Worm (Caenorhabditis elegans) whole organism, L4 larva: ENCODE measurements around the gene calu-1.

Source experiments
- F37D6.2 ChIP-seq: sonication (generic microtip); optimal IDR thresholded peaks from 2 replicates; lab custom pipeline; 2016; ENCODE audit warnings: mild to moderate bottlenecking, missing genetic modification characterization, missing compliant biosample characterization
- F49E8.2 ChIP-seq: sonication (generic microtip); optimal IDR thresholded peaks from 2 replicates; lab custom pipeline; 2016; ENCODE audit warnings: missing compliant biosample characterization, mild to moderate bottlenecking, missing genetic modification characterization, borderline replicate concordance
- Y105C5A.15 ChIP-seq: fragments of 200-800 bp; sonication (Bioruptor generic); IDR thresholded peaks from 2 replicates; pipeline ENCODE4 v1.3.6; 2022; ENCODE audit warnings: missing genetic modification characterization, missing compliant biosample characterization
- Y5F2A.4 ChIP-seq: fragments of 200-800 bp; sonication (Bioruptor generic); optimal IDR thresholded peaks from 2 replicates; lab custom pipeline; 2018; ENCODE audit warnings: mild to moderate bottlenecking, missing genetic modification characterization, missing compliant biosample characterization
- Y75B8A.6 ChIP-seq: fragments of 200-800 bp; sonication (Bioruptor generic); IDR thresholded peaks from 2 replicates; pipeline ENCODE4 v1.3.6; 2022; ENCODE audit warnings: missing genetic modification reagents, missing genetic modification characterization, missing compliant biosample characterization
- aha-1 ChIP-seq: fragments of 150-350 bp; peaks from one replicate; lab custom pipeline; 2014; ENCODE audit warnings: missing biosample characterization, missing genetic modification characterization
- arid-1 ChIP-seq: fragments of 200-800 bp; sonication (Bioruptor generic); conservative IDR thresholded peaks from 2 replicates; pipeline ENCODE4 v1.3.6; 2022; ENCODE audit warnings: missing genetic modification reagents, missing genetic modification characterization, missing compliant biosample characterization
- ceh-20 ChIP-seq: fragments of 200-800 bp; sonication (Bioruptor generic); IDR thresholded peaks from 2 replicates; pipeline ENCODE4 v1.3.6; 2022; ENCODE audit warnings: missing genetic modification reagents, missing genetic modification characterization, missing compliant biosample characterization
- ctbp-1 ChIP-seq: fragments of 200-800 bp; sonication (Bioruptor generic); IDR thresholded peaks from 2 replicates; pipeline ENCODE4 v1.3.6; 2022; ENCODE audit warnings: missing genetic modification reagents, missing genetic modification characterization, missing compliant biosample characterization
- daf-16 ChIP-seq, 3 experiments: sonication (generic microtip); optimal IDR thresholded peaks; 2 replicates each; lab custom pipeline; 2016 to 2017; ENCODE audit warnings: missing genetic modification characterization in 3 of 3, missing genetic modification reagents in 3 of 3, mild to moderate bottlenecking in 2 of 3, missing compliant biosample characterization in 2 of 3, missing biosample characterization in 1 of 3, moderate library complexity in 1 of 3
- daf-19 ChIP-seq: fragments of 200-800 bp; sonication (Bioruptor generic); conservative IDR thresholded peaks from 2 replicates; pipeline ENCODE4 v1.3.6; 2022; ENCODE audit warnings: missing genetic modification characterization, missing compliant biosample characterization
- dmd-6 ChIP-seq: fragments of 200-800 bp; sonication (Bioruptor generic); IDR thresholded peaks from 2 replicates; pipeline ENCODE4 v1.3.6; 2022; ENCODE audit warnings: missing genetic modification reagents, missing genetic modification characterization, missing compliant biosample characterization
- dpl-1 ChIP-seq: fragments of 150-350 bp; optimal IDR thresholded peaks from 2 replicates; lab custom pipeline; 2014; ENCODE audit warnings: missing biosample characterization, missing genetic modification reagents, missing genetic modification characterization
- duxl-1 ChIP-seq: sonication (generic microtip); optimal IDR thresholded peaks from 2 replicates; lab custom pipeline; 2016; ENCODE audit warnings: mild to moderate bottlenecking, missing genetic modification characterization, moderate library complexity, missing compliant biosample characterization; ENCODE audit not compliant: poor library complexity
- dve-1 ChIP-seq: sonication (generic microtip); optimal IDR thresholded peaks from 2 replicates; lab custom pipeline; 2017; ENCODE audit warnings: antibody characterized with exemption, mild to moderate bottlenecking, missing genetic modification characterization, missing compliant biosample characterization; ENCODE audit not compliant: insufficient read depth
- egl-43 ChIP-seq: fragments of 200-800 bp; sonication (Bioruptor generic); IDR thresholded peaks from 2 replicates; pipeline ENCODE4 v1.3.6; 2022; ENCODE audit warnings: missing genetic modification reagents, missing genetic modification characterization, missing compliant biosample characterization
- fos-1 ChIP-seq: fragments of 150-350 bp; optimal IDR thresholded peaks from 2 replicates; lab custom pipeline; 2014; ENCODE audit warnings: missing biosample characterization, missing genetic modification characterization
- lin-1 ChIP-seq: fragments of 200-800 bp; sonication (Bioruptor generic); IDR thresholded peaks from 2 replicates; pipeline ENCODE4 v1.3.6; 2022; ENCODE audit warnings: missing genetic modification reagents, missing genetic modification characterization, missing compliant biosample characterization
- lin-13 ChIP-seq: fragments of 150-350 bp; optimal IDR thresholded peaks from 2 replicates; lab custom pipeline; 2014; ENCODE audit warnings: missing biosample characterization, missing genetic modification reagents, missing genetic modification characterization
- lin-29 ChIP-seq: fragments of 200-800 bp; sonication (Bioruptor generic); IDR thresholded peaks from 2 replicates; pipeline ENCODE4 v1.3.6; 2022; ENCODE audit warnings: missing genetic modification reagents, missing genetic modification characterization, missing compliant biosample characterization
- lin-39 ChIP-seq: fragments of 150-350 bp; optimal IDR thresholded peaks from 2 replicates; lab custom pipeline; 2014; ENCODE audit warnings: missing biosample characterization, missing genetic modification reagents, missing genetic modification characterization
- lsy-2 ChIP-seq, 2 experiments: fragments of 150-350 bp in 1 of 2; sonication (generic microtip) in 1 of 2; optimal IDR thresholded peaks; 2 replicates each; lab custom pipeline; 2014 to 2017; ENCODE audit warnings: missing biosample characterization in 2 of 2, missing genetic modification characterization in 2 of 2
- madf-9 ChIP-seq: fragments of 200-800 bp; sonication (Bioruptor generic); conservative IDR thresholded peaks from 2 replicates; pipeline ENCODE4 v1.3.6; 2022; ENCODE audit warnings: missing genetic modification reagents, missing genetic modification characterization, missing compliant biosample characterization
- mdl-1 ChIP-seq, 2 experiments: fragments of 150-350 bp in 1 of 2; sonication (generic microtip) in 1 of 2; optimal IDR thresholded peaks; 2 replicates each; lab custom pipeline; 2014 to 2017; ENCODE audit warnings: missing biosample characterization in 2 of 2, missing genetic modification characterization in 2 of 2
- mep-1 ChIP-seq: fragments of 150-350 bp; sonication (generic microtip); optimal IDR thresholded peaks from 3 replicates; lab custom pipeline; 2014; ENCODE audit warnings: missing biosample characterization, missing genetic modification characterization
- mes-2 ChIP-seq: sonication (generic microtip); optimal IDR thresholded peaks from 2 replicates; lab custom pipeline; 2016; ENCODE audit warnings: missing genotype, mild to moderate bottlenecking, missing genetic modification characterization, missing compliant biosample characterization; ENCODE audit not compliant: poor library complexity, severe bottlenecking
- mxl-3 ChIP-seq: fragments of 200-800 bp; sonication (Bioruptor generic); optimal IDR thresholded peaks from 2 replicates; lab custom pipeline; 2018; ENCODE audit warnings: mild to moderate bottlenecking, missing genetic modification characterization, missing compliant biosample characterization
- nhr-102 ChIP-seq: sonication (generic microtip); optimal IDR thresholded peaks from 2 replicates; lab custom pipeline; 2016; ENCODE audit warnings: mild to moderate bottlenecking, missing genetic modification characterization, moderate library complexity, missing compliant biosample characterization
- nhr-111 ChIP-seq: fragments of 200-800 bp; sonication (Bioruptor generic); optimal IDR thresholded peaks from 2 replicates; lab custom pipeline; 2018; ENCODE audit warnings: mild to moderate bottlenecking, missing genetic modification characterization, missing compliant biosample characterization
- nhr-25 ChIP-seq: sonication (generic microtip); optimal IDR thresholded peaks from 2 replicates; lab custom pipeline; 2017; ENCODE audit warnings: missing genetic modification characterization, mild to moderate bottlenecking, missing compliant biosample characterization, antibody characterized with exemption, moderate library complexity, borderline replicate concordance; ENCODE audit not compliant: insufficient read depth
- nhr-42 ChIP-seq: fragments of 200-800 bp; sonication (Bioruptor generic); IDR thresholded peaks from 2 replicates; pipeline ENCODE4 v1.3.6; 2022; ENCODE audit warnings: missing genetic modification characterization, missing compliant biosample characterization
- nhr-6 ChIP-seq: fragments of 150-350 bp; optimal IDR thresholded peaks from 2 replicates; lab custom pipeline; 2014; ENCODE audit warnings: missing biosample characterization, missing genetic modification characterization
- nhr-77 ChIP-seq: fragments of 150-350 bp; optimal IDR thresholded peaks from 2 replicates; lab custom pipeline; 2014; ENCODE audit warnings: missing biosample characterization, missing genetic modification characterization
- pha-4 ChIP-seq, 2 experiments: fragments of 150-350 bp in 1 of 2; fragments of 200-800 bp in 1 of 2; sonication (Bioruptor generic) in 1 of 2; IDR thresholded peaks in 1 of 2; optimal IDR thresholded peaks in 1 of 2; 2 replicates each; pipeline versions ENCODE4 v1.3.6 to Lab custom; 2014 to 2022; ENCODE audit warnings: missing genetic modification characterization in 2 of 2, missing genetic modification reagents in 2 of 2, missing biosample characterization in 1 of 2, missing compliant biosample characterization in 1 of 2
- php-3 ChIP-seq: fragments of 200-800 bp; sonication (Bioruptor generic); IDR thresholded peaks from 2 replicates; pipeline ENCODE4 v1.3.6; 2022; ENCODE audit warnings: missing genetic modification reagents, missing genetic modification characterization, missing compliant biosample characterization
- rbr-2 ChIP-seq: sonication (generic microtip); optimal IDR thresholded peaks from 2 replicates; lab custom pipeline; 2016; ENCODE audit warnings: missing genotype, missing genetic modification characterization, missing compliant biosample characterization
- set-16 ChIP-seq: fragments of 200-800 bp; sonication (Bioruptor generic); IDR thresholded peaks from 2 replicates; pipeline ENCODE4 v1.3.6; 2022; ENCODE audit warnings: missing genetic modification reagents, missing genetic modification characterization, missing compliant biosample characterization
- skn-1 ChIP-seq: fragments of 150-350 bp; optimal IDR thresholded peaks from 2 replicates; lab custom pipeline; 2014; ENCODE audit warnings: missing biosample characterization, missing genetic modification characterization
- snpc-4 ChIP-seq: fragments of 150-350 bp; optimal IDR thresholded peaks from 2 replicates; lab custom pipeline; 2014; ENCODE audit warnings: missing biosample characterization, missing genetic modification characterization
- spr-3 ChIP-seq: fragments of 200-800 bp; sonication (Bioruptor generic); optimal IDR thresholded peaks from 2 replicates; lab custom pipeline; 2018; ENCODE audit warnings: mild to moderate bottlenecking, missing genetic modification characterization, missing compliant biosample characterization
- tra-1 ChIP-seq: fragments of 200-800 bp; sonication (Bioruptor generic); IDR thresholded peaks from 2 replicates; pipeline ENCODE4 v1.3.6; 2022; ENCODE audit warnings: missing genetic modification reagents, missing genetic modification characterization, missing compliant biosample characterization
- unc-62 ChIP-seq, 3 experiments: fragments of 150-350 bp in 1 of 3; sonication (generic microtip); optimal IDR thresholded peaks in 2 of 3; peaks in 1 of 3; 1 replicate in 1 of 3; 2 replicates in 2 of 3; lab custom pipeline; 2014 to 2017; ENCODE audit warnings: missing biosample characterization in 3 of 3, missing genetic modification characterization in 3 of 3, missing genetic modification reagents in 3 of 3, missing genotype in 1 of 3
- zfp-2 ChIP-seq: sonication (generic microtip); optimal IDR thresholded peaks from 2 replicates; lab custom pipeline; 2016; ENCODE audit warnings: mild to moderate bottlenecking, missing genetic modification characterization, missing compliant biosample characterization
- zfp-3 ChIP-seq: fragments of 200-800 bp; sonication (Bioruptor generic); conservative IDR thresholded peaks from 2 replicates; pipeline ENCODE4 v1.3.6; 2022; ENCODE audit warnings: missing genetic modification reagents, missing genetic modification characterization, missing compliant biosample characterization
- zip-11 ChIP-seq: fragments of 200-800 bp; sonication (Bioruptor generic); IDR thresholded peaks from 2 replicates; pipeline ENCODE4 v1.3.6; 2022; ENCODE audit warnings: missing genetic modification characterization, missing compliant biosample characterization

calu-1 gene

DNA sequence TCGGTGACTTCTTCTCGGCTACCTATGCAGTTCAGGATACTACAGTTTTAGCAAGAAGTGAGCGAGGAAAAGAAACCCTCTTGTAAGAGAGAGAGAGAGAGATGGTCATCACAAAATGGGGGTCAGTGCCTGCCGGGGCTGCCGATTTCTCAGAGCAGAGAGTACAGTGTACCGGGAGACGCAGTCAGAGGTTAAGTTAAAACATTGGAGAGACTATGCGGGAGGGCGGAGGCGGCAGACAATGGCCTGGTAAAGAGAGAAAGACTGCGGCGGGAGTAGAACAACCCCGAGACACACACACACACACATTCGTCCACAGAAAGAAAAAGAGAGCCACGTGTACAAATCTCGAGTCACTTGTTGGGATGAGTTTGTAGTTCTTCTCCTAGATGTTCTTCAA lies 714 bp upstream of the calu-1 start (continued):
- peak; percentile 51; the same call in 1 of the 2 replicates for TF ChIP-seq set-16 (GFP tag; lab: Robert Waterston, UW)
- TF ChIP-seq daf-16 (GFP tag; optimal IDR thresholded peaks at IDR 0.05; lab: Kevin White, UChicago) = no peak
- peak; percentile 17 for TF ChIP-seq daf-16 (tag; optimal IDR thresholded peaks at IDR 0.05; lab: Kevin White, UChicago)
- TF ChIP-seq unc-62 (GFP tag; optimal IDR thresholded peaks at IDR 0.05 in 1 of 2; lab: Kevin White, UChicago) = peak in 1 of 2 experiments; percentile 88
- TF ChIP-seq unc-62 (tag; optimal IDR thresholded peaks at IDR 0.05; lab: Kevin White, UChicago) = no peak
- TF ChIP-seq nhr-111 = no peak
- TF ChIP-seq nhr-25 = peak; percentile 68
- TF ChIP-seq mxl-3 (GFP tag; lab: Kevin White, UChicago) = peak; percentile 67
- no peak for TF ChIP-seq lin-29 (GFP tag; lab: Robert Waterston, UW)
- TF ChIP-seq dmd-6 (GFP tag; lab: Robert Waterston, UW) = peak; percentile 35
- TF ChIP-seq pha-4 (GFP tag; IDR thresholded peaks at IDR 0.05; lab: Robert Waterston, UW) = peak; percentile 61; the same call in 1 of the 2 replicates
- peak; percentile 40 for TF ChIP-seq pha-4 (tag; optimal IDR thresholded peaks at IDR 0.05; lab: Kevin White, UChicago)
- TF ChIP-seq F37D6.2 (tag; lab: Kevin White, UChicago) = no peak
- TF ChIP-seq duxl-1 (tag; lab: Kevin White, UChicago) = peak; percentile 35
- 0 out of 2 replicates have a peak, but pooled peaks have one; percentile 21 for TF ChIP-seq nhr-42 (GFP tag; lab: Robert Waterston, UW)
- peak; percentile 25 to 87 for TF ChIP-seq mdl-1 (tag; optimal IDR thresholded peaks at IDR 0.05; lab: Kevin White, UChicago)
- peak; percentile 34 for TF ChIP-seq rbr-2 (tag; lab: Kevin White, UChicago)
- TF ChIP-seq Y105C5A.15 (GFP tag; lab: Robert Waterston, UW) = no peak
- peak; percentile 62 for TF ChIP-seq mes-2 (tag; lab: Kevin White, UChicago)
- no peak for TF ChIP-seq fos-1
- TF ChIP-seq F49E8.2 (tag; lab: Kevin White, UChicago) = no peak
- peak; percentile 91 for TF ChIP-seq aha-1
- peak; percentile 41 for TF ChIP-seq nhr-6 (tag; lab: Kevin White, UChicago)
- TF ChIP-seq lin-13 = peak; percentile 10
- TF ChIP-seq mep-1 (tag; lab: Kevin White, UChicago) = peak; percentile 58
- peak; percentile 23 for TF ChIP-seq dpl-1
- peak; percentile 16 for TF ChIP-seq nhr-77 (tag; lab: Kevin White, UChicago)

DNA sequence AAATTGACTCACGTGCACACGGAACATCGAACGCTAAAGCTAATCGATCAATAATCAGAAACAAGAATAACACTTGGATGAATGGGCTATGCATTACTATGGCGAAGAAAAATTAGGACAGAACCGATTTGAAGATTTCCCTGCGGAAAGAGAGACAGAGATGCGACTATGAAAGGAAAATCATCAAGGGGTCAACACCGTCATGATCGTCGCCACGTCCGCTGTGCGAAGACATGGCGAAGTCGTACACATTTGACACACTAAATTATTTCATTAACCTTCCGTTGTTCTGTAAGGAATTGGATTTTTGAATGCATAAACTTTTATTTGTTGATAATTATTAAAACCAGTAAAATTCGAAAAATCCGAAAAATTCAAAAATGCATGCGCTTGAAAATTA lies 1.5 kb downstream of the calu-1 start, which contains the start of gene M03F4.6:
Gene M03F4.6 (minus strand): TSS at position 101 of the 400 bp plus-strand sequence.
- TF ChIP-seq spr-3 (GFP tag; lab: Kevin White, UChicago) = no peak
- TF ChIP-seq nhr-102 (tag; lab: Kevin White, UChicago) = peak; percentile 46
- TF ChIP-seq skn-1 (tag; lab: Kevin White, UChicago) = no peak
- peak; percentile 37; the same call in 1 of the 2 replicates for TF ChIP-seq ceh-20
- no peak for TF ChIP-seq egl-43
- peak; percentile 59 for TF ChIP-seq arid-1 (GFP tag; lab: Robert Waterston, UW)
- TF ChIP-seq php-3 (GFP tag; lab: Robert Waterston, UW) = peak; percentile 57
- TF ChIP-seq unc-62 (GFP tag; optimal IDR thresholded peaks at IDR 0.05 in 1 of 2; lab: Kevin White, UChicago) = no peak
- no peak for TF ChIP-seq unc-62 (tag; optimal IDR thresholded peaks at IDR 0.05; lab: Kevin White, UChicago)
- TF ChIP-seq lsy-2 (tag; optimal IDR thresholded peaks at IDR 0.05; lab: Kevin White, UChicago) = peak in 1 of 2 experiments; percentile 56
- TF ChIP-seq snpc-4 = no peak
- no peak for TF ChIP-seq daf-19
- no peak for TF ChIP-seq zip-11 (GFP tag; lab: Robert Waterston, UW)
- TF ChIP-seq duxl-1 (tag; lab: Kevin White, UChicago) = peak; percentile 63
- TF ChIP-seq dve-1 = peak; percentile 41
- TF ChIP-seq mxl-3 (GFP tag; lab: Kevin White, UChicago) = peak; percentile 57
- no peak for TF ChIP-seq mdl-1 (tag; optimal IDR thresholded peaks at IDR 0.05; lab: Kevin White, UChicago)
- no peak for TF ChIP-seq lin-1 (GFP tag; lab: Robert Waterston, UW)
- peak; percentile 4 for TF ChIP-seq nhr-25
- no peak for TF ChIP-seq Y5F2A.4 (GFP tag; lab: Kevin White, UChicago)
- no peak for TF ChIP-seq madf-9 (GFP tag; lab: Robert Waterston, UW)
- no peak for TF ChIP-seq lin-39 (tag; lab: Kevin White, UChicago)
- TF ChIP-seq Y75B8A.6 (GFP tag; lab: Robert Waterston, UW) = peak; percentile 65
- no peak for TF ChIP-seq nhr-111
- no peak for TF ChIP-seq ctbp-1
- no peak for TF ChIP-seq zfp-2
- TF ChIP-seq aha-1 = peak; percentile 88
- peak; percentile 64; the same call in 1 of the 2 replicates for TF ChIP-seq tra-1 (GFP tag; lab: Robert Waterston, UW)
- peak; percentile 92 for TF ChIP-seq zfp-3 (GFP tag; lab: Robert Waterston, UW)
- TF ChIP-seq mes-2 (tag; lab: Kevin White, UChicago) = peak; percentile 3
